Worm (Caenorhabditis elegans) whole organism, L2 larva: Measurements from ENCODE around the gene F47D2.11.
"Not testable (repeated sequence)": the region's sequence is repeated elsewhere in the genome, so short reads cannot be mapped to it uniquely, and the experiment has no call there.

Source experiments
- C34F6.9 ChIP-seq: fragments of 150-350 bp; optimal IDR thresholded peaks from 2 replicates; lab custom pipeline; 2014; ENCODE audit warnings: missing biosample characterization, missing genetic modification characterization
- R02D3.7 ChIP-seq: fragments of 150-350 bp; optimal IDR thresholded peaks from 2 replicates; lab custom pipeline; 2014; ENCODE audit warnings: missing biosample characterization, missing genetic modification characterization
- ZK546.5 ChIP-seq: sonication (generic microtip); optimal IDR thresholded peaks from 2 replicates; lab custom pipeline; 2017; ENCODE audit warnings: missing biosample characterization, missing genetic modification characterization
- aly-2 ChIP-seq: fragments of 150-350 bp; optimal IDR thresholded peaks from 2 replicates; lab custom pipeline; 2014; ENCODE audit warnings: missing biosample characterization, missing genetic modification characterization
- ceh-16 ChIP-seq: fragments of 150-350 bp; optimal IDR thresholded peaks from 2 replicates; lab custom pipeline; 2014; ENCODE audit warnings: missing biosample characterization, missing genetic modification characterization
- dmd-4 ChIP-seq: sonication (generic microtip); optimal IDR thresholded peaks from 2 replicates; lab custom pipeline; 2017; ENCODE audit warnings: missing biosample characterization, missing genetic modification characterization
- egl-27 ChIP-seq: sonication (generic microtip); optimal IDR thresholded peaks from 3 replicates; lab custom pipeline; 2017; ENCODE audit warnings: missing biosample characterization, missing genetic modification reagents, missing genetic modification characterization
- elt-1 ChIP-seq: fragments of 150-350 bp; optimal IDR thresholded peaks from 2 replicates; lab custom pipeline; 2014; ENCODE audit warnings: missing biosample characterization, missing genetic modification characterization
- fos-1 ChIP-seq: fragments of 150-350 bp; optimal IDR thresholded peaks from 2 replicates; lab custom pipeline; 2014; ENCODE audit warnings: missing biosample characterization, missing genetic modification characterization
- gmeb-1 ChIP-seq: fragments of 150-350 bp; optimal IDR thresholded peaks from 2 replicates; lab custom pipeline; 2014; ENCODE audit warnings: missing biosample characterization, missing genetic modification characterization
- lin-11 ChIP-seq: fragments of 150-350 bp; sonication (generic microtip); optimal IDR thresholded peaks from 2 replicates; lab custom pipeline; 2014; ENCODE audit warnings: missing biosample characterization, missing genetic modification characterization, inconsistent platforms, mixed read lengths
- lin-39 ChIP-seq: fragments of 150-350 bp; optimal IDR thresholded peaks from 2 replicates; lab custom pipeline; 2014; ENCODE audit warnings: missing biosample characterization, missing genetic modification reagents, missing genetic modification characterization
- lsy-2 ChIP-seq, 2 experiments: fragments of 150-350 bp in 1 of 2; sonication (generic microtip) in 1 of 2; optimal IDR thresholded peaks; 2 replicates each; lab custom pipeline; 2014 to 2017; ENCODE audit warnings: missing biosample characterization in 2 of 2, missing genetic modification characterization in 2 of 2
- mab-5 ChIP-seq: fragments of 150-350 bp; optimal IDR thresholded peaks from 2 replicates; lab custom pipeline; 2014; ENCODE audit warnings: missing biosample characterization, missing genetic modification characterization
- mbf-1 ChIP-seq: sonication (generic microtip); optimal IDR thresholded peaks from 2 replicates; lab custom pipeline; 2017; ENCODE audit warnings: missing biosample characterization, missing genetic modification characterization
- mdl-1 ChIP-seq, 2 experiments: fragments of 150-350 bp in 1 of 2; sonication (generic microtip) in 1 of 2; optimal IDR thresholded peaks; 2 replicates each; lab custom pipeline; 2017; ENCODE audit warnings: missing biosample characterization in 2 of 2, missing genetic modification characterization in 2 of 2
- nhr-10 ChIP-seq: sonication (generic microtip); optimal IDR thresholded peaks from 2 replicates; lab custom pipeline; 2017; ENCODE audit warnings: missing biosample characterization, missing genetic modification characterization
- nhr-12 ChIP-seq: fragments of 150-350 bp; optimal IDR thresholded peaks from 2 replicates; lab custom pipeline; 2014; ENCODE audit warnings: missing biosample characterization, missing genetic modification characterization
- nhr-129 ChIP-seq: fragments of 150-350 bp; optimal IDR thresholded peaks from 2 replicates; lab custom pipeline; 2014; ENCODE audit warnings: missing biosample characterization, missing genetic modification characterization
- nhr-21 ChIP-seq: fragments of 150-350 bp; optimal IDR thresholded peaks from 2 replicates; lab custom pipeline; 2014; ENCODE audit warnings: missing biosample characterization, missing genetic modification characterization
- nhr-237 ChIP-seq: fragments of 150-350 bp; optimal IDR thresholded peaks from 2 replicates; lab custom pipeline; 2014; ENCODE audit warnings: missing biosample characterization, missing genetic modification characterization
- peb-1 ChIP-seq: fragments of 150-350 bp; optimal IDR thresholded peaks from 2 replicates; lab custom pipeline; 2014; ENCODE audit warnings: missing biosample characterization, missing genetic modification characterization
- sem-4 ChIP-seq: fragments of 150-350 bp; optimal IDR thresholded peaks from 2 replicates; lab custom pipeline; 2014; ENCODE audit warnings: missing biosample characterization, missing genetic modification reagents, missing genetic modification characterization
- sma-9 ChIP-seq, 2 experiments: fragments of 150-350 bp in 1 of 2; sonication (generic microtip) in 1 of 2; optimal IDR thresholded peaks; 2 replicates each; lab custom pipeline; 2014 to 2016; ENCODE audit warnings: missing genetic modification characterization in 2 of 2, mild to moderate bottlenecking in 1 of 2, missing biosample characterization in 1 of 2, missing compliant biosample characterization in 1 of 2, missing genetic modification reagents in 1 of 2, moderate library complexity in 1 of 2
- unc-39 ChIP-seq: fragments of 150-350 bp; optimal IDR thresholded peaks from 2 replicates; lab custom pipeline; 2014; ENCODE audit warnings: missing biosample characterization, missing genetic modification characterization
- unc-55 ChIP-seq: fragments of 150-350 bp; sonication (generic microtip); optimal IDR thresholded peaks from 3 replicates; lab custom pipeline; 2014; ENCODE audit warnings: missing biosample characterization, missing genetic modification reagents, missing genetic modification characterization
- zag-1 ChIP-seq: fragments of 150-350 bp; optimal IDR thresholded peaks from 2 replicates; lab custom pipeline; 2014; ENCODE audit warnings: missing biosample characterization, missing genetic modification characterization
- ztf-1 ChIP-seq: fragments of 200-800 bp; sonication (Bioruptor generic); conservative IDR thresholded peaks from 2 replicates; pipeline ENCODE4 v1.3.6; 2022; ENCODE audit warnings: missing genetic modification characterization, missing compliant biosample characterization
- ztf-4 ChIP-seq: fragments of 150-350 bp; optimal IDR thresholded peaks from 2 replicates; lab custom pipeline; 2014; ENCODE audit warnings: missing biosample characterization, missing genetic modification characterization

F47D2.11 gene

ce11 chrV:4295920-4296319, at the start of gene F47D2.11:
Gene F47D2.11 (minus strand): TSS chrV:4296020.
- TF ChIP-seq lsy-2 (tag; optimal IDR thresholded peaks at IDR 0.05; lab: Kevin White, UChicago): no peak
- no peak for TF ChIP-seq ztf-1 (GFP tag; lab: Robert Waterston, UW)
- TF ChIP-seq ZK546.5 (tag; lab: Kevin White, UChicago): no peak
- TF ChIP-seq nhr-10: no peak
- no peak for TF ChIP-seq fos-1 (tag; lab: Kevin White, UChicago)
- TF ChIP-seq mdl-1 (tag; optimal IDR thresholded peaks at IDR 0.05; lab: Kevin White, UChicago): no peak
- no peak for TF ChIP-seq ceh-16
- no peak for TF ChIP-seq unc-39 (tag; lab: Kevin White, UChicago)
- no peak for TF ChIP-seq nhr-21 (tag; lab: Kevin White, UChicago)
- TF ChIP-seq ztf-4 (tag; lab: Kevin White, UChicago): no peak
- TF ChIP-seq, all 48 proteins: peak for 0

- TF ChIP-seq fos-1 (tag; lab: Kevin White, UChicago) (no peak), lsy-2 (tag; optimal IDR thresholded peaks at IDR 0.05; lab: Kevin White, UChicago) (no peak), peb-1 (tag; lab: Kevin White, UChicago) (no peak), lin-39 (tag; lab: Kevin White, UChicago) (no peak), mdl-1 (tag; optimal IDR thresholded peaks at IDR 0.05; lab: Kevin White, UChicago) (no peak)
Measured at ce11 chrV:4341736-4342135, 45.9 kb upstream of the F47D2.11 start.

ce11 chrV:4341208-4341607, 45.4 kb upstream of the F47D2.11 start, which contains the start of gene glrx-3:
Gene glrx-3 (minus strand): TSS chrV:4341308.
- no peak for TF ChIP-seq ztf-1 (GFP tag; lab: Robert Waterston, UW)
- no peak for TF ChIP-seq unc-39 (tag; lab: Kevin White, UChicago)
- TF ChIP-seq gmeb-1: no peak
- TF ChIP-seq R02D3.7 (tag; lab: Kevin White, UChicago): no peak
- TF ChIP-seq nhr-12: no peak
- no peak for TF ChIP-seq zag-1 (tag; lab: Kevin White, UChicago)
- no peak for TF ChIP-seq sma-9 (GFP tag; optimal IDR thresholded peaks at IDR 0.05; lab: Kevin White, UChicago)
- TF ChIP-seq sma-9 (tag; optimal IDR thresholded peaks at IDR 0.05; lab: Kevin White, UChicago): no peak
- no peak for TF ChIP-seq ZK546.5 (tag; lab: Kevin White, UChicago)
- TF ChIP-seq sem-4 (tag; lab: Kevin White, UChicago): no peak
- no peak for TF ChIP-seq egl-27 (tag; lab: Kevin White, UChicago)
- TF ChIP-seq lin-39 (tag; lab: Kevin White, UChicago): no peak
- no peak for TF ChIP-seq elt-1 (tag; lab: Kevin White, UChicago)
- TF ChIP-seq unc-55 (GFP tag; lab: Kevin White, UChicago): no peak
- TF ChIP-seq lin-11 (tag; lab: Kevin White, UChicago): no peak
- TF ChIP-seq nhr-129 (tag; lab: Kevin White, UChicago): no peak

ce11 chrV:4339479-4339878, 43.7 kb upstream of the F47D2.11 start:
- TF ChIP-seq unc-55 (GFP tag; lab: Kevin White, UChicago) (peak; percentile 15), gmeb-1 (peak; percentile 71), C34F6.9 (tag; lab: Kevin White, UChicago) (no peak)

- not testable (repeated sequence) for TF ChIP-seq mbf-1, C34F6.9, nhr-237 (tag; lab: Kevin White, UChicago)
- TF ChIP-seq, all 48 proteins: peak for 0; not testable (repeated sequence) for 48
Measured at ce11 chrV:4336462-4336861, 40.6 kb upstream of the F47D2.11 start, which contains the start of gene irld-1. Gene irld-1 (plus strand): TSS chrV:4336762.

ce11 chrV:4332450-4332849, 36.6 kb upstream of the F47D2.11 start, which contains the start of gene oac-12:
Gene oac-12 (minus strand): TSS chrV:4332550.
- TF ChIP-seq gmeb-1: no peak
- no peak for TF ChIP-seq aly-2 (tag; lab: Kevin White, UChicago)
- no peak for TF ChIP-seq elt-1 (tag; lab: Kevin White, UChicago)
- TF ChIP-seq mbf-1 (tag; lab: Kevin White, UChicago): no peak
- TF ChIP-seq lin-11 (tag; lab: Kevin White, UChicago): no peak
- TF ChIP-seq dmd-4 (tag; lab: Kevin White, UChicago): no peak
- TF ChIP-seq nhr-10: no peak
- no peak for TF ChIP-seq C34F6.9 (tag; lab: Kevin White, UChicago)
- TF ChIP-seq mab-5 (tag; lab: Kevin White, UChicago): no peak
